Worm (Caenorhabditis elegans): ENCODE results near the gene frm-7.

ce11 chrV:12261377-12261776, 40.9 kb upstream of the frm-7 start, which contains the start of gene tbb-6:
- TF ChIP-seq fkh-10 (GFP tag; optimal IDR thresholded peaks at IDR 0.05): no peak
- TF ChIP-seq mdl-1 (tag; optimal IDR thresholded peaks at IDR 0.05): no peak
- TF ChIP-seq mep-1 (tag; optimal IDR thresholded peaks at IDR 0.05): no peak

Measured in whole organism, L1 larva.